Worm (Caenorhabditis elegans): ENCODE data around the gene cku-80.

DNA sequence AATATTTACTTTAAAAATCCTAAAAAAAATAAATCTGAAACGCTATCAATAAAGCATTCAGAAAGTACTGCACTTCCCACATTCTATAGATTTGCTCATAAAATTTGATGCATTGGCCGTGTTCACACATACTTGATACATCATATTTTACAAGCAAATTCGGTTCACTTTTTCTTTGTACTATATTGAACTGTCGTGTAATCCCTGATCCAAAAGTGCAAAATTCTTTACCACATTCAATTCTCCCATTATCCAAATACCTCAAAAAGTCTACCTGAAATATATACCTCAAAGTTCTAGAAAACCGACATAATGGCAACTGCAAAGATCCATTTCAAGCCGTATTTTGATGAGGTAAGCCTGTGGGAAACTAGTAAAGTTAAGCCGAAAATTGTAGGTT is 22.1 kb downstream of the cku-80 start, which contains the start of gene nex-3:
- TF ChIP-seq K02D7.2 (tag; optimal IDR thresholded peaks at IDR 0.05) = no peak
- TF ChIP-seq dve-1 (tag; optimal IDR thresholded peaks at IDR 0.05) = no peak
- no peak for TF ChIP-seq hlh-30 (tag; optimal IDR thresholded peaks at IDR 0.05; ENCODE audit: insufficient read depth)

Measured in whole organism, late embryonic.